Worm (Caenorhabditis elegans): Measurements from ENCODE around the gene sor-3.
A peak's percentile ranks its signal among the peaks of the same experiment; 100 is the strongest.

sor-3 gene

ce11 chrX:348141-348540, 5.3 kb upstream of the sor-3 start (continued):
- TF ChIP-seq sma-9 (GFP tag; optimal IDR thresholded peaks at IDR 0.05) (no peak), sma-9 (tag; optimal IDR thresholded peaks at IDR 0.05) (no peak), dmd-4 (tag; optimal IDR thresholded peaks at IDR 0.05) (no peak), sem-4 (tag; optimal IDR thresholded peaks at IDR 0.05) (no peak), ceh-82 (tag; optimal IDR thresholded peaks at IDR 0.05) (no peak), elt-1 (tag; optimal IDR thresholded peaks at IDR 0.05) (no peak), lin-11 (tag; optimal IDR thresholded peaks at IDR 0.05) (no peak), lin-13 (GFP tag; optimal IDR thresholded peaks at IDR 0.05) (no peak), nhr-237 (tag; optimal IDR thresholded peaks at IDR 0.05) (no peak), unc-62 (GFP tag; optimal IDR thresholded peaks at IDR 0.05) (no peak)

ce11 chrX:357792-358191, 4.4 kb downstream of the sor-3 start, which contains the start of gene C04E7.1:
C04E7.1 (plus strand) TSS chrX:358092.
- no peak for TF ChIP-seq ceh-82 (tag; optimal IDR thresholded peaks at IDR 0.05)
- no peak for TF ChIP-seq aly-2 (tag; optimal IDR thresholded peaks at IDR 0.05)
- no peak for TF ChIP-seq mdl-1 (tag; optimal IDR thresholded peaks at IDR 0.05)

- TF ChIP-seq unc-39 (tag; optimal IDR thresholded peaks at IDR 0.05) (no peak), elt-3 (tag; optimal IDR thresholded peaks at IDR 0.05) (no peak), ceh-82 (tag; optimal IDR thresholded peaks at IDR 0.05) (no peak), nhr-25 (tag; optimal IDR thresholded peaks at IDR 0.05) (no peak), mab-5 (tag; optimal IDR thresholded peaks at IDR 0.05) (no peak), nhr-129 (tag; optimal IDR thresholded peaks at IDR 0.05) (no peak), peb-1 (tag; optimal IDR thresholded peaks at IDR 0.05) (no peak)
Measured at ce11 chrX:360479-360878, 7.1 kb downstream of the sor-3 start, which contains the start of gene C04E7.5. C04E7.5 (plus strand) TSS chrX:360779.

DNA sequence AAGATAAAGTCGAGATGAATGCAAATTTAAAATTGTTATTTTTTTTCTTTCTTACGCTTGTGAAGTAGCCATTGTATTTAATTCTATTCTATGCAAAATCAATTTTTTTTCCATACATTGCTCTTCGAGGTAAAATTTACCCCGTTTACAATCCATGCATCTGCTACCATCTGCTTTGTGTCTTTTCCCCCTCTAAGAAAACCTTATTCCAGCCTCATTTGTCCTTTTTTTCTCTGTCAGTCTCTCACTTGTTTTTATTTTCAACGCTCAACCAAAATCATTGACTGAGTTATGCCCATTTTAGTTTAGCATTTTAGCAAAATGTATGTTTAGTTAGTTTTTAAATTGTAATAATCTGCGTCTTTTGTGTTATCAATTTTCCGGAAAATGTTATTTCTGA, 16.5 kb downstream of the sor-3 start:
- TF ChIP-seq unc-55 (GFP tag; optimal IDR thresholded peaks at IDR 0.05) (peak; percentile 59), C34F6.9 (tag; optimal IDR thresholded peaks at IDR 0.05) (peak; percentile 48), ztf-4 (tag; optimal IDR thresholded peaks at IDR 0.05) (no peak)

- no peak for TF ChIP-seq sma-3 (GFP tag; optimal IDR thresholded peaks at IDR 0.05)
- TF ChIP-seq ama-1 (optimal IDR thresholded peaks at IDR 0.05): no peak
Measured at ce11 chrX:371761-372285, 18.4 kb downstream of the sor-3 start, which contains the start of gene nrde-3. nrde-3 (plus strand) TSS chrX:372235.

- TF ChIP-seq elt-3 (tag; optimal IDR thresholded peaks at IDR 0.05) (no peak), zag-1 (tag; optimal IDR thresholded peaks at IDR 0.05) (no peak), mdl-1 (tag; optimal IDR thresholded peaks at IDR 0.05) (no peak)
Measured at ce11 chrX:380505-380904, 27.1 kb downstream of the sor-3 start, which contains the start of gene R04A9.3. R04A9.3 (minus strand) TSS chrX:380605.

DNA sequence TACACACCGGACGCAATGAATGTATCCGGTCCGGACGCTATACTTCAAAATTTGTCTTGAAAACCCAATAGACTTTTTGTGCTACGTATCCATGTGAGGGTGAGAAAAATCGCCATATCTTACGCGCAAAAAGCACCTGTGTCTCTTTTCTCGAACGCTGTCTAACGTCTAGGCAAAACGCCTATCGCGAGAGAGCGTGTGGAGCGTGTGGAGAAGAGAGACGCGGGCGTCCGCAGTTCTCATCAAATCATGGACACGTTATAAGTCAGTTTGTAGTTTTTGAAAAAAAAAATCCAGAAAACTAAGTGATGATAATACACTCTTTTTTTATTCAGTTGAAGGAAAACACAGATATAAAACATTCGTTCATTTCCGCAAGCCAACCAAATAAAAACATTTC, 27.6 kb downstream of the sor-3 start:
- TF ChIP-seq lin-11 (tag; optimal IDR thresholded peaks at IDR 0.05) (peak; percentile 11), nhr-129 (tag; optimal IDR thresholded peaks at IDR 0.05) (peak; percentile 0), mdl-1 (tag; optimal IDR thresholded peaks at IDR 0.05) (no peak), nhr-11 (tag; optimal IDR thresholded peaks at IDR 0.05) (no peak), ama-1 (optimal IDR thresholded peaks at IDR 0.05) (no peak), blmp-1 (tag; optimal IDR thresholded peaks at IDR 0.05; ENCODE audit: insufficient read depth) (no peak), elt-3 (tag; optimal IDR thresholded peaks at IDR 0.05) (no peak)

DNA sequence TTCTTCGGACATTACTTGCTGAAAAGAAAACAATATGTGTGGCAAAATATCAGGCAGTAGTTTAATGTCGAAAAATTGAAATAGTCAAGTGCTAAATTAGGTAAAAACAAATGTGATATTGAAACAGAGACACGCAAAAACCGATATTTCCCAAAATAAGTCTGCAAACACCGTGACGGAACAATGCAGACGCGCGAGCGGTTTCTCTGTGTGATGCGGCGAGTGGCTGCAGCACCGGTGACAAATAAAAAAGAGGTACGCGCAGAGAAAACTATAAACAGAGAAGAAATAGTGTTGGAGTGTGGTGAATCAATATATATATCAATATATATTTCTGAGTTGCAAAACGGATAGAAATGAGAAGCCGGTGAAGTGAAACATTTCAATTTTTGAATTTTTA, 29.3 kb downstream of the sor-3 start, which contains the start of gene ife-2:
ife-2 (minus strand) TSS at position 18 of the 400 bp plus-strand sequence.
- TF ChIP-seq crh-2 (tag; optimal IDR thresholded peaks at IDR 0.05): peak; percentile 72
- TF ChIP-seq skn-1 (tag; optimal IDR thresholded peaks at IDR 0.05): no peak
- TF ChIP-seq mbf-1 (tag; optimal IDR thresholded peaks at IDR 0.05): no peak
- TF ChIP-seq F13H6.1 (tag; optimal IDR thresholded peaks at IDR 0.05): peak; percentile 55
- no peak for TF ChIP-seq unc-39 (tag; optimal IDR thresholded peaks at IDR 0.05)
- peak; percentile 72 for TF ChIP-seq sma-3 (GFP tag; optimal IDR thresholded peaks at IDR 0.05)
- no peak for TF ChIP-seq lin-39 (tag; optimal IDR thresholded peaks at IDR 0.05)
- no peak for TF ChIP-seq mdl-1 (tag; optimal IDR thresholded peaks at IDR 0.05)
- no peak for TF ChIP-seq sem-4 (tag; optimal IDR thresholded peaks at IDR 0.05)
- no peak for TF ChIP-seq alr-1 (tag; optimal IDR thresholded peaks at IDR 0.05)
- TF ChIP-seq zag-1 (tag; optimal IDR thresholded peaks at IDR 0.05): no peak
- TF ChIP-seq nhr-237 (tag; optimal IDR thresholded peaks at IDR 0.05): no peak
- TF ChIP-seq Y55F3AM.14 (GFP tag; optimal IDR thresholded peaks at IDR 0.05): no peak
- TF ChIP-seq ztf-11 (tag; optimal IDR thresholded peaks at IDR 0.05): no peak
- no peak for TF ChIP-seq nhr-10 (tag; optimal IDR thresholded peaks at IDR 0.05)
- peak; percentile 21 to 77 for TF ChIP-seq lsy-2 (tag; optimal IDR thresholded peaks at IDR 0.05)
- TF ChIP-seq snpc-4 (tag; optimal IDR thresholded peaks at IDR 0.05): peak; percentile 18
- TF ChIP-seq nhr-77 (tag; optimal IDR thresholded peaks at IDR 0.05): no peak
- TF ChIP-seq ztf-4 (tag; optimal IDR thresholded peaks at IDR 0.05): no peak
- no peak for TF ChIP-seq elt-1 (tag; optimal IDR thresholded peaks at IDR 0.05)
- no peak for TF ChIP-seq ceh-82 (tag; optimal IDR thresholded peaks at IDR 0.05)
- TF ChIP-seq C34F6.9 (tag; optimal IDR thresholded peaks at IDR 0.05): peak; percentile 80
- no peak for TF ChIP-seq dmd-4 (tag; optimal IDR thresholded peaks at IDR 0.05)
- no peak for TF ChIP-seq ama-1 (optimal IDR thresholded peaks at IDR 0.05)
- TF ChIP-seq lin-13 (GFP tag; optimal IDR thresholded peaks at IDR 0.05): peak; percentile 67
